Worm (Caenorhabditis elegans): ENCODE results near the gene sri-27.

ce11 chrV:1698400-1698799 lies 27.1 kb upstream of the sri-27 start:
- no peak for TF ChIP-seq nhr-237 (tag; optimal IDR thresholded peaks at IDR 0.05)
- no peak for TF ChIP-seq unc-39 (tag; optimal IDR thresholded peaks at IDR 0.05)
- TF ChIP-seq mab-5 (tag; optimal IDR thresholded peaks at IDR 0.05): no peak
- TF ChIP-seq bed-3 (GFP tag; optimal IDR thresholded peaks at IDR 0.05): no peak
- no peak for TF ChIP-seq pha-4 (tag; optimal IDR thresholded peaks at IDR 0.05)
- TF ChIP-seq mep-1 (tag; optimal IDR thresholded peaks at IDR 0.05): no peak
- no peak for TF ChIP-seq cnd-1 (tag; optimal IDR thresholded peaks at IDR 0.05)
- TF ChIP-seq lsy-2 (tag; optimal IDR thresholded peaks at IDR 0.05): no peak
- TF ChIP-seq ces-1 (GFP tag; optimal IDR thresholded peaks at IDR 0.05): no peak
- no peak for TF ChIP-seq snpc-4 (tag; optimal IDR thresholded peaks at IDR 0.05)
- no peak for TF ChIP-seq hlh-1 (tag; optimal IDR thresholded peaks at IDR 0.05)
- TF ChIP-seq M03D4.4 (tag; optimal IDR thresholded peaks at IDR 0.05): no peak
